Fruit fly (Drosophila melanogaster): ENCODE measurements around the gene cher.

- no peak for TF ChIP-seq psq (optimal IDR thresholded peaks at IDR 0.05)
- TF ChIP-seq h (optimal IDR thresholded peaks at IDR 0.05), result no peak
- no peak for TF ChIP-seq Sin3A (optimal IDR thresholded peaks at IDR 0.05)
- TF ChIP-seq Myc (optimal IDR thresholded peaks at IDR 0.05), result no peak
These were observed 64.3 kb downstream of the cher start for dm6 chr3R:17060809-17061394.
